Worm (Caenorhabditis elegans) whole organism, L2 larva: ENCODE results near the gene F26G1.5.

ENCODE experiments used
- F13H6.1 ChIP-seq: sonication (generic microtip); optimal IDR thresholded peaks from 2 replicates; lab custom pipeline; 2016; ENCODE audit warnings: missing genetic modification characterization, missing compliant biosample characterization
- elt-1 ChIP-seq: fragments of 150-350 bp; optimal IDR thresholded peaks from 2 replicates; lab custom pipeline; 2014; ENCODE audit warnings: missing biosample characterization, missing genetic modification characterization
- lin-39 ChIP-seq: fragments of 150-350 bp; optimal IDR thresholded peaks from 2 replicates; lab custom pipeline; 2014; ENCODE audit warnings: missing biosample characterization, missing genetic modification reagents, missing genetic modification characterization
- nhr-11 ChIP-seq: fragments of 150-350 bp; optimal IDR thresholded peaks from 2 replicates; lab custom pipeline; 2014; ENCODE audit warnings: missing biosample characterization, missing genetic modification characterization
- nhr-237 ChIP-seq: fragments of 150-350 bp; optimal IDR thresholded peaks from 2 replicates; lab custom pipeline; 2014; ENCODE audit warnings: missing biosample characterization, missing genetic modification characterization
- nhr-77 ChIP-seq: fragments of 150-350 bp; optimal IDR thresholded peaks from 2 replicates; lab custom pipeline; 2014; ENCODE audit warnings: missing biosample characterization, missing genetic modification characterization
- sma-9 ChIP-seq, 2 experiments: fragments of 150-350 bp in 1 of 2; sonication (generic microtip) in 1 of 2; optimal IDR thresholded peaks; 2 replicates each; lab custom pipeline; 2014 to 2016; ENCODE audit warnings: missing genetic modification characterization in 2 of 2, mild to moderate bottlenecking in 1 of 2, missing biosample characterization in 1 of 2, missing compliant biosample characterization in 1 of 2, missing genetic modification reagents in 1 of 2, moderate library complexity in 1 of 2
- ztf-11 ChIP-seq: sonication (generic microtip); optimal IDR thresholded peaks from 2 replicates; lab custom pipeline; 2017; ENCODE audit warnings: missing biosample characterization, missing genetic modification characterization

- no peak for TF ChIP-seq ztf-11 (tag; lab: Kevin White, UChicago)
- TF ChIP-seq nhr-237 (tag; lab: Kevin White, UChicago), result no peak
- no peak for TF ChIP-seq nhr-11 (tag; lab: Kevin White, UChicago)
- no peak for TF ChIP-seq sma-9 (GFP tag; optimal IDR thresholded peaks at IDR 0.05; lab: Kevin White, UChicago)
- no peak for TF ChIP-seq sma-9 (tag; optimal IDR thresholded peaks at IDR 0.05; lab: Kevin White, UChicago)
- TF ChIP-seq lin-39, result no peak
- no peak for TF ChIP-seq elt-1 (tag; lab: Kevin White, UChicago)
- TF ChIP-seq nhr-77, result no peak
- no peak for TF ChIP-seq F13H6.1
Observed at ce11 chrII:4741527-4742187, 29.5 kb downstream of the F26G1.5 start, which contains the start of gene acs-11.
